Worm (Caenorhabditis elegans) whole organism, L4 larva: ENCODE results near the gene T10G3.1.

ENCODE experiments used
- Y48G9A.11 ChIP-seq: fragments of 200-800 bp; sonication (Bioruptor generic); IDR thresholded peaks from 2 replicates; pipeline ENCODE4 v1.3.6; 2022; ENCODE audit warnings: missing genetic modification reagents, missing genetic modification characterization, missing compliant biosample characterization
- egl-27 ChIP-seq: sonication (generic microtip); optimal IDR thresholded peaks from 3 replicates; lab custom pipeline; 2017; ENCODE audit warnings: missing biosample characterization, missing genetic modification reagents, missing genetic modification characterization
- lin-1 ChIP-seq: fragments of 200-800 bp; sonication (Bioruptor generic); IDR thresholded peaks from 2 replicates; pipeline ENCODE4 v1.3.6; 2022; ENCODE audit warnings: missing genetic modification reagents, missing genetic modification characterization, missing compliant biosample characterization
- mxl-2 ChIP-seq: fragments of 200-800 bp; sonication (Bioruptor generic); conservative IDR thresholded peaks from 2 replicates; pipeline ENCODE4 v1.3.6; 2022; ENCODE audit warnings: missing genetic modification reagents, missing genetic modification characterization, missing compliant biosample characterization

DNA sequence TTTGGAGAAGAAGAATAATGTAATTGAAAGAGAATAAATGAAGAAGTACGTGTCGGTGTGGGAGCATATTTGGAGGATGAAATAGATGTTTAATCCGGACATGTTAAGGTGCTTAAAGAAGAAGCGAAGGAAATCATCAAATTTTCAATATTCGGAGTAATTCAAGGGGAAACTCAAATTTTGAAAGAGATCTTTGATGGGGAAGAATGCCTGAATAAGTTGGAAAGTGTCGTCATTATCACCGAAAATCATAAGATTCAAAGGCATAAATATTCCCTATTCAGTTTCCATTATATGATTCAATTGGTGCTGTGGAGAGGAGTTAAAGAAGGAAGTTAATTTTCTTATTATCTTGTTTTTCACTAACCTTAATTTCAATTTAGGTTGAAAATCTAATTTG is 41.6 kb upstream of the T10G3.1 start, which contains the start of gene semi-1:
- no peak for TF ChIP-seq egl-27 (tag; lab: Kevin White, UChicago)
- TF ChIP-seq Y48G9A.11 (GFP tag; lab: Robert Waterston, UW), result no peak
- TF ChIP-seq lin-1 (GFP tag; lab: Robert Waterston, UW), result no peak
- TF ChIP-seq mxl-2, result no peak
